Worm (Caenorhabditis elegans) whole organism, L2 larva: Measurements from ENCODE around the gene nhr-138.
"Not testable (repeated sequence)": the region's sequence is repeated elsewhere in the genome, so short reads cannot be mapped to it uniquely, and the experiment has no call there.

Source experiments
- C34F6.9 ChIP-seq: fragments of 150-350 bp; optimal IDR thresholded peaks from 2 replicates; lab custom pipeline; 2014; ENCODE audit warnings: missing biosample characterization, missing genetic modification characterization
- F13H6.1 ChIP-seq: sonication (generic microtip); optimal IDR thresholded peaks from 2 replicates; lab custom pipeline; 2016; ENCODE audit warnings: missing genetic modification characterization, missing compliant biosample characterization
- Y55F3AM.14 ChIP-seq: fragments of 200-800 bp; sonication (Bioruptor generic); optimal IDR thresholded peaks from 2 replicates; lab custom pipeline; 2018; ENCODE audit warnings: mild to moderate bottlenecking, missing genetic modification characterization, missing compliant biosample characterization
- ZK546.5 ChIP-seq: sonication (generic microtip); optimal IDR thresholded peaks from 2 replicates; lab custom pipeline; 2017; ENCODE audit warnings: missing biosample characterization, missing genetic modification characterization
- alr-1 ChIP-seq: fragments of 150-350 bp; optimal IDR thresholded peaks from 2 replicates; lab custom pipeline; 2014; ENCODE audit warnings: missing biosample characterization, missing genetic modification characterization
- ama-1 ChIP-seq: fragments of 150-350 bp; optimal IDR thresholded peaks from 2 replicates; lab custom pipeline; 2018; ENCODE audit warnings: inconsistent platforms
- blmp-1 ChIP-seq: sonication (generic microtip); optimal IDR thresholded peaks from 2 replicates; lab custom pipeline; 2017; ENCODE audit warnings: missing genetic modification characterization, mild to moderate bottlenecking, missing compliant biosample characterization, antibody characterized with exemption, moderate library complexity; ENCODE audit not compliant: insufficient read depth
- crh-2 ChIP-seq: sonication (generic microtip); optimal IDR thresholded peaks from 2 replicates; lab custom pipeline; 2017; ENCODE audit warnings: missing biosample characterization, missing genetic modification characterization
- egl-27 ChIP-seq: sonication (generic microtip); optimal IDR thresholded peaks from 3 replicates; lab custom pipeline; 2017; ENCODE audit warnings: missing biosample characterization, missing genetic modification reagents, missing genetic modification characterization
- elt-1 ChIP-seq: fragments of 150-350 bp; optimal IDR thresholded peaks from 2 replicates; lab custom pipeline; 2014; ENCODE audit warnings: missing biosample characterization, missing genetic modification characterization
- fos-1 ChIP-seq: fragments of 150-350 bp; optimal IDR thresholded peaks from 2 replicates; lab custom pipeline; 2014; ENCODE audit warnings: missing biosample characterization, missing genetic modification characterization
- gmeb-1 ChIP-seq: fragments of 150-350 bp; optimal IDR thresholded peaks from 2 replicates; lab custom pipeline; 2014; ENCODE audit warnings: missing biosample characterization, missing genetic modification characterization
- lin-13 ChIP-seq: fragments of 150-350 bp; optimal IDR thresholded peaks from 2 replicates; lab custom pipeline; 2014; ENCODE audit warnings: missing biosample characterization, missing genetic modification reagents, missing genetic modification characterization
- mdl-1 ChIP-seq, 2 experiments: fragments of 150-350 bp in 1 of 2; sonication (generic microtip) in 1 of 2; optimal IDR thresholded peaks; 2 replicates each; lab custom pipeline; 2017; ENCODE audit warnings: missing biosample characterization in 2 of 2, missing genetic modification characterization in 2 of 2
- nhr-10 ChIP-seq: sonication (generic microtip); optimal IDR thresholded peaks from 2 replicates; lab custom pipeline; 2017; ENCODE audit warnings: missing biosample characterization, missing genetic modification characterization
- nhr-11 ChIP-seq: fragments of 150-350 bp; optimal IDR thresholded peaks from 2 replicates; lab custom pipeline; 2014; ENCODE audit warnings: missing biosample characterization, missing genetic modification characterization
- nhr-12 ChIP-seq: fragments of 150-350 bp; optimal IDR thresholded peaks from 2 replicates; lab custom pipeline; 2014; ENCODE audit warnings: missing biosample characterization, missing genetic modification characterization
- nhr-129 ChIP-seq: fragments of 150-350 bp; optimal IDR thresholded peaks from 2 replicates; lab custom pipeline; 2014; ENCODE audit warnings: missing biosample characterization, missing genetic modification characterization
- nhr-21 ChIP-seq: fragments of 150-350 bp; optimal IDR thresholded peaks from 2 replicates; lab custom pipeline; 2014; ENCODE audit warnings: missing biosample characterization, missing genetic modification characterization
- nhr-237 ChIP-seq: fragments of 150-350 bp; optimal IDR thresholded peaks from 2 replicates; lab custom pipeline; 2014; ENCODE audit warnings: missing biosample characterization, missing genetic modification characterization
- nhr-6 ChIP-seq: fragments of 150-350 bp; optimal IDR thresholded peaks from 2 replicates; lab custom pipeline; 2014; ENCODE audit warnings: missing biosample characterization, missing genetic modification characterization
- nhr-77 ChIP-seq: fragments of 150-350 bp; optimal IDR thresholded peaks from 2 replicates; lab custom pipeline; 2014; ENCODE audit warnings: missing biosample characterization, missing genetic modification characterization
- sem-4 ChIP-seq: fragments of 150-350 bp; optimal IDR thresholded peaks from 2 replicates; lab custom pipeline; 2014; ENCODE audit warnings: missing biosample characterization, missing genetic modification reagents, missing genetic modification characterization
- skn-1 ChIP-seq: sonication (generic microtip); optimal IDR thresholded peaks from 2 replicates; lab custom pipeline; 2017; ENCODE audit warnings: missing biosample characterization, missing genetic modification characterization
- sma-3 ChIP-seq: sonication (generic microtip); optimal IDR thresholded peaks from 2 replicates; lab custom pipeline; 2016; ENCODE audit warnings: missing genetic modification reagents, missing genetic modification characterization, missing compliant biosample characterization
- sma-9 ChIP-seq, 2 experiments: fragments of 150-350 bp in 1 of 2; sonication (generic microtip) in 1 of 2; optimal IDR thresholded peaks; 2 replicates each; lab custom pipeline; 2014 to 2016; ENCODE audit warnings: missing genetic modification characterization in 2 of 2, mild to moderate bottlenecking in 1 of 2, missing biosample characterization in 1 of 2, missing compliant biosample characterization in 1 of 2, missing genetic modification reagents in 1 of 2, moderate library complexity in 1 of 2
- unc-39 ChIP-seq: fragments of 150-350 bp; optimal IDR thresholded peaks from 2 replicates; lab custom pipeline; 2014; ENCODE audit warnings: missing biosample characterization, missing genetic modification characterization
- unc-62 ChIP-seq: fragments of 150-350 bp; optimal IDR thresholded peaks from 2 replicates; lab custom pipeline; 2014; ENCODE audit warnings: missing biosample characterization, missing genetic modification reagents, missing genetic modification characterization
- zag-1 ChIP-seq: fragments of 150-350 bp; optimal IDR thresholded peaks from 2 replicates; lab custom pipeline; 2014; ENCODE audit warnings: missing biosample characterization, missing genetic modification characterization
- ztf-1 ChIP-seq: fragments of 200-800 bp; sonication (Bioruptor generic); conservative IDR thresholded peaks from 2 replicates; pipeline ENCODE4 v1.3.6; 2022; ENCODE audit warnings: missing genetic modification characterization, missing compliant biosample characterization
- ztf-11 ChIP-seq: sonication (generic microtip); optimal IDR thresholded peaks from 2 replicates; lab custom pipeline; 2017; ENCODE audit warnings: missing biosample characterization, missing genetic modification characterization

Gene nhr-138

DNA sequence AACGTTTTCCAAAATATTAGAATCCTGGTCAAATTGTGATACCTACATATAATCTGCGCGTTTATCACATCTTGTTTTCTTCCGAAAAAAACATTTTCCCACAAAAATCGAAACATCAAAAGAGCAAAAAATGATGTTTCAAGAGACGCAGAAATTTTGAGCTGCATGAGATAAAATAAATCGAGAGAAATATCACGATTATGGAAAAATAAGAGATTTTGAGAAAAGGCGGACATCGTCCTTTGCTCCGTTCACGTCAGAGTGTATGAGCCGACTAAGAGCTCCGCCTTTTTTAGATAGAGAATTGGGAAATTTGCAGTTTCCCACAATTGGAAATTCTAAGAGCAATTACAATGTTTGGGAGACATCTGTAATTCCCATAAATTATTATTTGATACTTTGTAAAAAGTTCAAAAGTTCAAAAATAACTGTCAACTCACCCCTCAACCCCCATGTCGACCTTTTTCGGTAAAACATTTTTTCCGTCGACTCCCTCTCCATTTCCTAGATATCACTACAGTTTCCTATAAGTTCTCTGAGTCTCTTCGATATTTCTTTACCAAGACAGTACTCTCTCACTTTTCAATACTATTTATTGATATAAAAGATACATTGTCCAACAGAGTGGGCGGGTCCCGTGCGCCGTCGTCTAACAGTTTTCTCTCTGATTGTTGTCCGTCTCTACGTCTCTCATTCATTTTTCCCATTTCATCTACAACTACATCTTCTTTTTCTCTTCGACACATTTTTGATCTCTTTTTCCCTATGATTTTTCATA lies 31.8 kb downstream of the nhr-138 start (continued):
- TF ChIP-seq nhr-6 (tag; lab: Kevin White, UChicago) = no peak
- TF ChIP-seq elt-1 (tag; lab: Kevin White, UChicago) = no peak
- TF ChIP-seq F13H6.1 = peak; percentile 27
- no peak for TF ChIP-seq nhr-10 (tag; lab: Kevin White, UChicago)
- no peak for TF ChIP-seq unc-39 (tag; lab: Kevin White, UChicago)
- TF ChIP-seq sma-9 (GFP tag; optimal IDR thresholded peaks at IDR 0.05; lab: Kevin White, UChicago) = peak; percentile 59
- no peak for TF ChIP-seq sma-9 (tag; optimal IDR thresholded peaks at IDR 0.05; lab: Kevin White, UChicago)
- TF ChIP-seq ztf-1 (GFP tag; lab: Robert Waterston, UW) = no peak
- TF ChIP-seq nhr-237 (tag; lab: Kevin White, UChicago) = no peak
- peak; percentile 55 for TF ChIP-seq gmeb-1
- peak; percentile 73 for TF ChIP-seq fos-1 (tag; lab: Kevin White, UChicago)
- no peak for TF ChIP-seq sem-4 (tag; lab: Kevin White, UChicago)
- no peak for TF ChIP-seq skn-1 (tag; lab: Kevin White, UChicago)
- no peak for TF ChIP-seq Y55F3AM.14 (GFP tag; lab: Kevin White, UChicago)

DNA sequence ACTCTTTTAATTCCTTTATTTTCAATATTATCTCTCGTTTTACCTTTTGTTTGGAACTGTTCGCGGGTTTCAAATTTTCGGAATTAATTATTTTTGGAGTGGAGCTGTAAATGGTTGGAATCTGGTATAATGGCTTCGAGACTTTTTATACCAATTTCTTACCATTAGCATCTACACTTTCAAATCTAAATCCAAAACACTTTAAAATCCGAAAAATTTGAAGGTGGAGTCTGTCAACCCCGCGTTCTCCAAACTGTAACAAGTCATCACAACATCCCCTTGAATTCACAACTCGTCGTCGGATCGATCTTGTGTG lies 32.3 kb downstream of the nhr-138 start, which contains the start of gene nhr-97:
Gene nhr-97 (plus strand): TSS at position 217 of the 316 bp plus-strand sequence.
- TF ChIP-seq C34F6.9 (no peak), nhr-6 (tag; lab: Kevin White, UChicago) (no peak), alr-1 (tag; lab: Kevin White, UChicago) (no peak), zag-1 (tag; lab: Kevin White, UChicago) (no peak), ztf-11 (tag; lab: Kevin White, UChicago) (no peak), nhr-77 (tag; lab: Kevin White, UChicago) (no peak), unc-62 (no peak), unc-39 (tag; lab: Kevin White, UChicago) (no peak)
- TF ChIP-seq, all 48 proteins: peak for 0

DNA sequence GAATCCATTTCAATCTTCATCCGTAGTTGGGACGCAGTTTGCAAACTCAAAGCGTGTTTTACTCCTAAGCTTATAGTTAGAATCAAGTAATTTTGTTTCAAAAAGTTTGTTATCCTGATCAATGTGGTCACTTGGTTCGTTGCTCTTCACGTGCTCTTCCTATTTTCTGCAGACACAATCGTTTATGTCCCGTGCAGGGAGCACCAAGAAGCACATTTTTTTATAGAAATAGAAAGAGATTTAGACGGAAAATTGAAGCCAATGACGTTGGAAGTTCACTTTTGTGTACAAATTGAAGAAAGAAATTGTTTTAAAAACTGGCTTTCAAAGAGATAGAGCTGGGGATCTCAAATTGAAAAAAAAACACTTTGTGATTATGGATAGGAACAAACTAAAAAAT lies 36.7 kb downstream of the nhr-138 start:
- no peak for TF ChIP-seq lin-13
- peak; percentile 2 for TF ChIP-seq F13H6.1
- TF ChIP-seq nhr-129 = peak; percentile 3
- TF ChIP-seq crh-2 (tag; lab: Kevin White, UChicago) = peak; percentile 19

DNA sequence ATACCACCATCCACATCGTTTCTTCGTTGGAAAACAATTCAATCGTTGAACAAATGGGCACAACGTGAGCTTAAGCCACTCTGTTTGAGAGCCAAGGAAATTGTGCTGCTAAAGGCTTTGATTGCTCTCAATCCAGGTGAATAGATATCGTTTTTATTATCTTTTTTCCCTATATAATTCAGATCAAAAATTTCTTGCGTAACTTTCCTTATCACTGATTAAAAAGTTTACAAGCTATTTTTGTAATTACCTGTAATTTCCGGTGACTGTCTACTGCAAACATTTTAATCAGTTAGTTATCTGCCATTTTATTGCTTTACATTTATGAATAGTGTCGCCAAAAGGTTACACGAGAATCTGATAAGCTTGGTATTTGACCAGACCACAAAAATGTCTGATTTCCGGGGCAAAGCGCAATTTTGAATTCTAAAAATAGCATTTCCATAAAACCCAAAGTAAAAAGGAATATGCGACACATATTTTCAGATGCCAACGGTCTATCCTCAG lies 37.7 kb downstream of the nhr-138 start:
- TF ChIP-seq egl-27 (tag; lab: Kevin White, UChicago) (peak; percentile 1), mdl-1 (tag; optimal IDR thresholded peaks at IDR 0.05; lab: Kevin White, UChicago) (no peak), ZK546.5 (tag; lab: Kevin White, UChicago) (no peak), ama-1 (lab: Kevin White, UChicago) (no peak), unc-39 (tag; lab: Kevin White, UChicago) (no peak), nhr-11 (no peak), fos-1 (tag; lab: Kevin White, UChicago) (peak; percentile 85)

DNA sequence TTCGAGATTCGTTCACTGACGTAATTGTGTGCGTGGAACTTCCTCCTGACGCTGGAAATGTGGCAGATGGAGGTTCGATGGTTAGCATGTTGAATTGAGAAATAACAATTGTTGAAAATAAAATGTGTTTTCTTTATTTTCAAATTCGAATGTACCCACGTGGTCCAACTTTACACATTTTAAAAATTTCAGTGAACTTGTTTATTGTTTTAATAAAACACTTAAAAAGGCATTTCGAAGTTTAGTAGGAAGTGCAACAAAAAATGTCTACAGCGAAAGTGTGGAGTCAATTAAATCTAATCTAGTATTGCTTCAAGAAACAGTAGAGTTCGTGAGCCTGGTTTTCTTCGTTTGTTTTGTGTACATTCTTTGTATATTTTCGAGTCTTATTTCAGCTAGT lies 41.2 kb downstream of the nhr-138 start, which contains the start of gene ssp-36:
Gene ssp-36 (minus strand): TSS at position 101 of the 400 bp plus-strand sequence.
- TF ChIP-seq fos-1 (tag; lab: Kevin White, UChicago) (no peak), crh-2 (tag; lab: Kevin White, UChicago) (no peak), nhr-21 (no peak), unc-39 (tag; lab: Kevin White, UChicago) (no peak), sem-4 (tag; lab: Kevin White, UChicago) (no peak), mdl-1 (tag; optimal IDR thresholded peaks at IDR 0.05; lab: Kevin White, UChicago) (no peak), nhr-12 (tag; lab: Kevin White, UChicago) (no peak)

DNA sequence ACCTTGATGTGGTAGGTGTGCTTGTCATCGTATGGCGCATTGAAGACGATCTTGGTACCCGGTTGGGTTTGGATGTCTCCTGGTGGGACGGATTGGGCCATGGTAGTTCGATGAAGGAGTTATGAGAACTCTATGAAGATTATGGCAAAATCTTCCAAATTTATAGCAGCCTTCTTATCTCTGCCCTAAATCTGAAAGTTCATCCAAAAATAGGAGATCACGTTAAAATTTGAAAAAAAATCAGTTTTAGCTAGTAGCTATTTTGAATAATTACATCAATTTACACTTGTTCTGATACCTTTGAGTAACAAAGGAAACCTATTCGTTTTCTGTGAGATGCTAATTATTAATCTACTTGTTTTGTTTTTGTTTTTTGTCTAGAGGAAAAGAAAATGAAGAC lies 42.0 kb downstream of the nhr-138 start, which contains the start of gene msp-79:
Gene msp-79 (minus strand): TSS at position 101 of the 400 bp plus-strand sequence.
- not testable (repeated sequence) for TF ChIP-seq sma-3 (GFP tag; lab: Kevin White, UChicago); blmp-1; gmeb-1
